Worm (Caenorhabditis elegans) whole organism, midembryonic: ENCODE results near the gene Y75B8A.8.

Experiments used
- T22C8.4 ChIP-seq: fragments of 200-800 bp; sonication (Bioruptor generic); IDR thresholded peaks from 2 replicates; pipeline ENCODE4 v1.3.6; 2022; ENCODE audit warnings: missing genetic modification characterization, missing compliant biosample characterization
- cog-1 ChIP-seq: sonication (generic microtip); optimal IDR thresholded peaks from 2 replicates; lab custom pipeline; 2016; ENCODE audit warnings: missing genetic modification characterization, missing compliant biosample characterization
- flt-1 ChIP-seq: fragments of 200-800 bp; sonication (Bioruptor generic); IDR thresholded peaks from 2 replicates; pipeline ENCODE4 v1.3.6; 2022; ENCODE audit warnings: missing genetic modification characterization, missing compliant biosample characterization
- klf-2 ChIP-seq: fragments of 200-800 bp; sonication (Bioruptor generic); conservative IDR thresholded peaks from 2 replicates; pipeline ENCODE4 v1.3.6; 2022; ENCODE audit warnings: missing genetic modification reagents, missing genetic modification characterization, missing compliant biosample characterization
- med-1 ChIP-seq: sonication (generic microtip); optimal IDR thresholded peaks from 2 replicates; lab custom pipeline; 2017; ENCODE audit warnings: missing genetic modification characterization, mild to moderate bottlenecking, missing compliant biosample characterization, antibody characterized with exemption, missing genetic modification reagents; ENCODE audit not compliant: insufficient read depth
- ref-1 ChIP-seq: fragments of 200-800 bp; sonication (Bioruptor generic); conservative IDR thresholded peaks from 2 replicates; pipeline ENCODE4 v1.3.6; 2022; ENCODE audit warnings: missing genetic modification reagents, missing genetic modification characterization, missing compliant biosample characterization
- ztf-23 ChIP-seq: fragments of 200-800 bp; sonication (Bioruptor generic); IDR thresholded peaks from 2 replicates; pipeline ENCODE4 v1.3.6; 2022; ENCODE audit warnings: missing genetic modification reagents, missing genetic modification characterization, missing compliant biosample characterization
- ztf-29 ChIP-seq: fragments of 200-800 bp; sonication (Bioruptor generic); IDR thresholded peaks from 2 replicates; pipeline ENCODE4 v1.3.6; 2022; ENCODE audit warnings: missing genetic modification reagents, missing genetic modification characterization, missing compliant biosample characterization

DNA sequence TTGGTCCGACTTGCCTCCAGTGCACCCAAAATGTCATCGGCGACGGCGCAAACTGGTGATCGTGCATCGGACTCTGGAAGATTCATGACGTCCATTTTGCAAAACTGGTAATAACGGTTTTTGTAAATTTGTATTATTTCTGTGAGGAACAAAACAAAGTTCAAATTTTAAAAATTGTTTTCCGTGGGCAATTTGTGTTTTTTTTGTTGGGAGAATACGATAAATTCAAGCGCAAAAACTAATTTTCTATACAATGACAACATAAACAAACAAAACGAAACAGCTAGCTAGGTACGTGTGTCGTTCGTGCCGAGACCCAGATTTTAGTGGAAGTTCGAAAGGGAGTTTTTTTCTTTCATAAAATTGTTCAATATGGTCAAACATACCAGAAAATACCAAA is 22.4 kb downstream of the Y75B8A.8 start, which contains the start of gene Y75B8A.10:
- no peak for TF ChIP-seq ztf-23 (GFP tag; lab: Robert Waterston, UW)
- TF ChIP-seq med-1: no peak
- TF ChIP-seq ztf-29 (GFP tag; lab: Robert Waterston, UW): no peak
- TF ChIP-seq flt-1: no peak
- TF ChIP-seq ref-1 (GFP tag; lab: Robert Waterston, UW): no peak
- TF ChIP-seq klf-2 (GFP tag; lab: Robert Waterston, UW): no peak
- no peak for TF ChIP-seq T22C8.4
- no peak for TF ChIP-seq cog-1 (tag; lab: Kevin White, UChicago)
